Worm (Caenorhabditis elegans) whole organism, L3 larva: ENCODE results near the gene lron-4.

Experiments used
- R02D3.7 ChIP-seq: fragments of 150-350 bp; optimal IDR thresholded peaks from 2 replicates; lab custom pipeline; 2014; ENCODE audit warnings: missing biosample characterization, missing genetic modification characterization
- ZK546.5 ChIP-seq: sonication (generic microtip); optimal IDR thresholded peaks from 2 replicates; lab custom pipeline; 2017; ENCODE audit warnings: missing biosample characterization, missing genetic modification characterization
- aly-2 ChIP-seq: fragments of 150-350 bp; optimal IDR thresholded peaks from 2 replicates; lab custom pipeline; 2014; ENCODE audit warnings: missing biosample characterization, missing genetic modification characterization
- ama-1 ChIP-seq: fragments of 150-350 bp; optimal IDR thresholded peaks from 2 replicates; lab custom pipeline; 2018
- ceh-16 ChIP-seq: sonication (generic microtip); optimal IDR thresholded peaks from 2 replicates; lab custom pipeline; 2017; ENCODE audit warnings: missing biosample characterization, missing genetic modification characterization
- ceh-28 ChIP-seq: fragments of 150-350 bp; optimal IDR thresholded peaks from 2 replicates; lab custom pipeline; 2014; ENCODE audit warnings: missing biosample characterization, missing genetic modification reagents, missing genetic modification characterization
- ceh-82 ChIP-seq: fragments of 150-350 bp; optimal IDR thresholded peaks from 2 replicates; lab custom pipeline; 2014; ENCODE audit warnings: missing biosample characterization, missing genetic modification characterization
- ceh-9 ChIP-seq: sonication (generic microtip); optimal IDR thresholded peaks from 2 replicates; lab custom pipeline; 2018; ENCODE audit warnings: missing biosample characterization, missing genetic modification characterization
- daf-12 ChIP-seq: fragments of 150-350 bp; optimal IDR thresholded peaks from 2 replicates; lab custom pipeline; 2014; ENCODE audit warnings: missing biosample characterization, missing genetic modification reagents, missing genetic modification characterization
- egl-27 ChIP-seq: sonication (generic microtip); optimal IDR thresholded peaks from 4 replicates; lab custom pipeline; 2017; ENCODE audit warnings: missing biosample characterization, missing genetic modification reagents, missing genetic modification characterization
- elt-1 ChIP-seq: fragments of 150-350 bp; optimal IDR thresholded peaks from 2 replicates; lab custom pipeline; 2014; ENCODE audit warnings: missing biosample characterization, missing genetic modification characterization
- elt-2 ChIP-seq: sonication (generic microtip); optimal IDR thresholded peaks from 2 replicates; lab custom pipeline; 2016; ENCODE audit warnings: missing genetic modification reagents, mild to moderate bottlenecking, missing genetic modification characterization, missing compliant biosample characterization
- elt-3 ChIP-seq, 3 experiments: fragments of 150-350 bp in 1 of 3; sonication (generic microtip) in 2 of 3; optimal IDR thresholded peaks; 2 replicates in 2 of 3; 4 replicates in 1 of 3; lab custom pipeline; 2014 to 2017; ENCODE audit warnings: missing biosample characterization in 3 of 3, missing genetic modification characterization in 3 of 3
- eor-1 ChIP-seq, 2 experiments: fragments of 150-350 bp; optimal IDR thresholded peaks; 2 replicates each; lab custom pipeline; 2014 to 2018; ENCODE audit warnings: missing biosample characterization in 2 of 2, missing genetic modification characterization in 2 of 2
- fkh-10 ChIP-seq: sonication (generic microtip); optimal IDR thresholded peaks from 2 replicates; lab custom pipeline; 2017; ENCODE audit warnings: missing biosample characterization, missing genetic modification reagents, missing genetic modification characterization
- fkh-2 ChIP-seq: fragments of 150-350 bp; optimal IDR thresholded peaks from 2 replicates; lab custom pipeline; 2014; ENCODE audit warnings: missing biosample characterization, missing genetic modification reagents, missing genetic modification characterization
- fos-1 ChIP-seq: fragments of 150-350 bp; optimal IDR thresholded peaks from 2 replicates; lab custom pipeline; 2014; ENCODE audit warnings: missing biosample characterization, missing genetic modification characterization
- hmg-11 ChIP-seq: sonication (generic microtip); optimal IDR thresholded peaks from 2 replicates; lab custom pipeline; 2016; ENCODE audit warnings: missing genetic modification characterization, missing compliant biosample characterization
- jun-1 ChIP-seq: fragments of 150-350 bp; optimal IDR thresholded peaks from 2 replicates; lab custom pipeline; 2014; ENCODE audit warnings: missing biosample characterization, missing genetic modification reagents, missing genetic modification characterization
- lsy-12 ChIP-seq: sonication (generic microtip); optimal IDR thresholded peaks from 2 replicates; lab custom pipeline; 2016; ENCODE audit warnings: mild to moderate bottlenecking, missing genetic modification characterization, missing compliant biosample characterization
- mdl-1 ChIP-seq: fragments of 150-350 bp; optimal IDR thresholded peaks from 2 replicates; lab custom pipeline; 2014; ENCODE audit warnings: missing biosample characterization, missing genetic modification characterization
- mml-1 ChIP-seq: fragments of 150-350 bp; sonication (generic microtip); optimal IDR thresholded peaks from 3 replicates; lab custom pipeline; 2014; ENCODE audit warnings: missing biosample characterization, missing genetic modification characterization
- nfya-1 ChIP-seq: sonication (generic microtip); optimal IDR thresholded peaks from 2 replicates; lab custom pipeline; 2017; ENCODE audit warnings: missing genetic modification characterization, mild to moderate bottlenecking, missing compliant biosample characterization, antibody characterized with exemption, moderate library complexity; ENCODE audit not compliant: insufficient read depth
- nhr-11 ChIP-seq: fragments of 150-350 bp; optimal IDR thresholded peaks from 2 replicates; lab custom pipeline; 2014; ENCODE audit warnings: missing biosample characterization, missing genetic modification characterization
- nhr-12 ChIP-seq: fragments of 150-350 bp; optimal IDR thresholded peaks from 2 replicates; lab custom pipeline; 2014; ENCODE audit warnings: missing biosample characterization, missing genetic modification characterization
- nhr-23 ChIP-seq: fragments of 150-350 bp; optimal IDR thresholded peaks from 2 replicates; lab custom pipeline; 2014; ENCODE audit warnings: missing biosample characterization, missing genetic modification reagents, missing genetic modification characterization
- nhr-237 ChIP-seq: fragments of 150-350 bp; optimal IDR thresholded peaks from 2 replicates; lab custom pipeline; 2014; ENCODE audit warnings: missing biosample characterization, missing genetic modification characterization
- nhr-28 ChIP-seq: fragments of 150-350 bp; optimal IDR thresholded peaks from 2 replicates; lab custom pipeline; 2014; ENCODE audit warnings: missing biosample characterization, missing genetic modification characterization
- nhr-43 ChIP-seq: sonication (generic microtip); optimal IDR thresholded peaks from 2 replicates; lab custom pipeline; 2016; ENCODE audit warnings: mild to moderate bottlenecking, missing genetic modification characterization, missing compliant biosample characterization; ENCODE audit not compliant: poor library complexity, severe bottlenecking
- nhr-67 ChIP-seq: fragments of 150-350 bp; optimal IDR thresholded peaks from 2 replicates; lab custom pipeline; 2014; ENCODE audit warnings: missing biosample characterization, missing genetic modification characterization
- nhr-76 ChIP-seq: fragments of 150-350 bp; sonication (generic microtip); optimal IDR thresholded peaks from 5 replicates; lab custom pipeline; 2014; ENCODE audit warnings: missing biosample characterization, missing genetic modification characterization
- nhr-77 ChIP-seq: fragments of 150-350 bp; optimal IDR thresholded peaks from 2 replicates; lab custom pipeline; 2014; ENCODE audit warnings: missing biosample characterization, missing genetic modification characterization
- pha-4 ChIP-seq: fragments of 150-350 bp; optimal IDR thresholded peaks from 2 replicates; lab custom pipeline; 2014; ENCODE audit warnings: missing biosample characterization, missing genetic modification reagents, missing genetic modification characterization
- pqm-1 ChIP-seq: fragments of 150-350 bp; optimal IDR thresholded peaks from 2 replicates; lab custom pipeline; 2017; ENCODE audit warnings: missing biosample characterization, missing genetic modification characterization, inconsistent platforms
- sea-2 ChIP-seq: fragments of 150-350 bp; sonication (generic microtip); optimal IDR thresholded peaks from 4 replicates; lab custom pipeline; 2014; ENCODE audit warnings: missing biosample characterization, missing genetic modification reagents, missing genetic modification characterization
- skn-1 ChIP-seq: fragments of 150-350 bp; optimal IDR thresholded peaks from 2 replicates; lab custom pipeline; 2014; ENCODE audit warnings: missing biosample characterization, missing genetic modification characterization
- snpc-4 ChIP-seq: fragments of 150-350 bp; optimal IDR thresholded peaks from 2 replicates; lab custom pipeline; 2014; ENCODE audit warnings: missing biosample characterization, missing genetic modification characterization
- tbx-2 ChIP-seq: sonication (generic microtip); optimal IDR thresholded peaks from 2 replicates; lab custom pipeline; 2016; ENCODE audit warnings: mild to moderate bottlenecking, missing genetic modification characterization, missing compliant biosample characterization
- unc-39 ChIP-seq: sonication (generic microtip); optimal IDR thresholded peaks from 4 replicates; lab custom pipeline; 2017; ENCODE audit warnings: missing biosample characterization, missing genetic modification characterization
- unc-62 ChIP-seq: fragments of 150-350 bp; sonication (generic microtip); optimal IDR thresholded peaks from 4 replicates; lab custom pipeline; 2014; ENCODE audit warnings: missing biosample characterization, missing genetic modification reagents, missing genetic modification characterization
- zag-1 ChIP-seq: fragments of 150-350 bp; optimal IDR thresholded peaks from 2 replicates; lab custom pipeline; 2014; ENCODE audit warnings: missing biosample characterization, missing genetic modification characterization
- ztf-11 ChIP-seq: fragments of 150-350 bp; optimal IDR thresholded peaks from 2 replicates; lab custom pipeline; 2014; ENCODE audit warnings: missing biosample characterization, missing genetic modification characterization
- ztf-4 ChIP-seq: fragments of 150-350 bp; optimal IDR thresholded peaks from 2 replicates; lab custom pipeline; 2014; ENCODE audit warnings: missing biosample characterization, missing genetic modification characterization

Gene lron-4

ce11 chrII:8071801-8072544 lies 40.0 kb downstream of the lron-4 start (continued):
- TF ChIP-seq sea-2 (GFP tag; lab: Kevin White, UChicago), result no peak
- no peak for TF ChIP-seq ceh-28 (tag; lab: Kevin White, UChicago)

- TF ChIP-seq nhr-23 (tag; lab: Kevin White, UChicago), result peak; percentile 7
- TF ChIP-seq elt-2 (tag; lab: Kevin White, UChicago), result peak; percentile 72
- no peak for TF ChIP-seq fkh-2 (tag; lab: Kevin White, UChicago)
- peak; percentile 32 for TF ChIP-seq pqm-1
- TF ChIP-seq nhr-43 (tag; lab: Kevin White, UChicago), result peak; percentile 38
Observed at ce11 chrII:8071012-8071625, 40.8 kb downstream of the lron-4 start.

- TF ChIP-seq tbx-2 (tag; lab: Kevin White, UChicago), result no peak
- no peak for TF ChIP-seq ama-1 (lab: Kevin White, UChicago)
- no peak for TF ChIP-seq egl-27 (tag; lab: Kevin White, UChicago)
- no peak for TF ChIP-seq ZK546.5 (tag; lab: Kevin White, UChicago)
- no peak for TF ChIP-seq snpc-4 (tag; lab: Kevin White, UChicago)
- TF ChIP-seq R02D3.7 (tag; lab: Kevin White, UChicago), result no peak
- no peak for TF ChIP-seq nhr-67 (tag; lab: Kevin White, UChicago)
- TF ChIP-seq sea-2 (GFP tag; lab: Kevin White, UChicago), result no peak
- no peak for TF ChIP-seq unc-39 (tag; lab: Kevin White, UChicago)
- no peak for TF ChIP-seq ztf-4 (tag; lab: Kevin White, UChicago)
- TF ChIP-seq daf-12 (tag; lab: Kevin White, UChicago), result no peak
- no peak for TF ChIP-seq fos-1 (tag; lab: Kevin White, UChicago)
- no peak for TF ChIP-seq fkh-10 (GFP tag; lab: Kevin White, UChicago)
- no peak for TF ChIP-seq ceh-16 (tag; lab: Kevin White, UChicago)
Observed at ce11 chrII:8065985-8066384, 46.0 kb downstream of the lron-4 start, which contains the start of gene pdha-1. Gene pdha-1, plus strand, starts transcription at chrII:8066285.

- TF ChIP-seq nfya-1 (tag; lab: Kevin White, UChicago) (peak; percentile 75), ceh-9 (tag; lab: Kevin White, UChicago) (no peak), lsy-12 (tag; lab: Kevin White, UChicago) (peak; percentile 23), pha-4 (peak; percentile 82), nhr-11 (tag; lab: Kevin White, UChicago) (no peak), ceh-82 (tag; lab: Kevin White, UChicago) (no peak), daf-12 (tag; lab: Kevin White, UChicago) (no peak), nhr-67 (tag; lab: Kevin White, UChicago) (no peak), fkh-10 (GFP tag; lab: Kevin White, UChicago) (no peak), skn-1 (tag; lab: Kevin White, UChicago) (peak; percentile 77), nhr-43 (tag; lab: Kevin White, UChicago) (peak; percentile 36), unc-62 (GFP tag; lab: Kevin White, UChicago) (no peak), unc-39 (tag; lab: Kevin White, UChicago) (no peak), nhr-237 (tag; lab: Kevin White, UChicago) (no peak), jun-1 (tag; lab: Kevin White, UChicago) (peak; percentile 32), nhr-12 (tag; lab: Kevin White, UChicago) (no peak), ceh-16 (tag; lab: Kevin White, UChicago) (no peak), fos-1 (tag; lab: Kevin White, UChicago) (no peak), sea-2 (GFP tag; lab: Kevin White, UChicago) (no peak), nhr-76 (tag; lab: Kevin White, UChicago) (no peak), zag-1 (no peak), egl-27 (tag; lab: Kevin White, UChicago) (no peak), nhr-77 (tag; lab: Kevin White, UChicago) (no peak), mdl-1 (tag; lab: Kevin White, UChicago) (no peak), snpc-4 (tag; lab: Kevin White, UChicago) (peak; percentile 68), ama-1 (lab: Kevin White, UChicago) (no peak), elt-1 (no peak), eor-1 (tag; optimal IDR thresholded peaks at IDR 0.05; lab: Kevin White, UChicago) (no peak), ZK546.5 (tag; lab: Kevin White, UChicago) (no peak), ceh-28 (tag; lab: Kevin White, UChicago) (no peak), mml-1 (no peak), hmg-11 (tag; lab: Kevin White, UChicago) (peak; percentile 22), nhr-28 (tag; lab: Kevin White, UChicago) (no peak), elt-3 (tag; optimal IDR thresholded peaks at IDR 0.05; lab: Kevin White, UChicago) (no peak), aly-2 (no peak), ztf-4 (tag; lab: Kevin White, UChicago) (no peak), elt-2 (tag; lab: Kevin White, UChicago) (peak; percentile 81), ztf-11 (no peak)
Observed at ce11 chrII:8062334-8062791, 49.6 kb downstream of the lron-4 start, which contains the start of gene ufd-2. Gene ufd-2, plus strand, starts transcription at chrII:8062741.
